Fruit fly (Drosophila melanogaster) S2 (cell line): ENCODE data around the gene CG33687.

Source experiments
- CG8478 ChIP-seq: fragments of >200 bp; optimal IDR thresholded peaks from 2 replicates; lab custom pipeline; 2018
- CTCF ChIP-seq, 2 experiments: fragments of >200 bp; optimal IDR thresholded peaks; 2 replicates each; lab custom pipeline; 2018

DNA sequence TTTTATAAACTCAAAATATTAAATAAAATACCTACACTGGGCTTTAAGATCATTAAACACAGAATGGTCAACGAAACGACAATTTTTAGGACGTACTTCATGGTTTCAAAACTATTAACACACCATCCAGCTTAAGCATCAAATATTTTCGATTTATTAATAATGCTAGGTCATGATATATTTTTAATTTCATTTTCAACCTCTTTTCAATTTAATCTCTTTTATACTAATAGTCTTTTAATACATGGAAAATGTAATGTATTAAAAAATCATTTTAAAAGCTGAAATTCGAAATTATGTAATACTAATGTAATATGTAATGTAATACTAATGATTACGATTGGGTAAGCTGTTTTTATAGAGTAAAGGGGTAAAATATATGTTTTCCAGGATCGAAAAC, 27.7 kb upstream of the CG33687 start, which contains the start of gene CG33796:
- TF ChIP-seq CG8478 (lab: Kevin White, UChicago) (no peak), CTCF (optimal IDR thresholded peaks at IDR 0.05; lab: Kevin White, UChicago) (no peak)
